Worm (Caenorhabditis elegans) whole organism, L4 larva: ENCODE results near the gene obr-3.
A peak's percentile ranks its signal among the peaks of the same experiment; 100 is the strongest.

Source experiments
- F10B5.3 ChIP-seq: sonication (generic microtip); optimal IDR thresholded peaks from 2 replicates; lab custom pipeline; 2016; ENCODE audit warnings: mild to moderate bottlenecking, missing genetic modification characterization, missing compliant biosample characterization
- F26F4.8 ChIP-seq: fragments of 200-800 bp; sonication (Bioruptor generic); conservative IDR thresholded peaks from 2 replicates; pipeline ENCODE4 v1.3.6; 2022; ENCODE audit warnings: missing genetic modification characterization, missing compliant biosample characterization
- F44E2.7 ChIP-seq: fragments of 200-800 bp; sonication (Bioruptor generic); IDR thresholded peaks from 2 replicates; pipeline ENCODE4 v2.1.2; 2022; ENCODE audit warnings: missing genetic modification characterization, missing compliant biosample characterization
- T20F7.1 ChIP-seq: fragments of 200-800 bp; sonication (Bioruptor generic); optimal IDR thresholded peaks from 2 replicates; lab custom pipeline; 2018; ENCODE audit warnings: mild to moderate bottlenecking, missing genetic modification characterization, missing compliant biosample characterization
- Y105C5A.15 ChIP-seq: fragments of 200-800 bp; sonication (Bioruptor generic); IDR thresholded peaks from 2 replicates; pipeline ENCODE4 v1.3.6; 2022; ENCODE audit warnings: missing genetic modification characterization, missing compliant biosample characterization
- Y5F2A.4 ChIP-seq: fragments of 200-800 bp; sonication (Bioruptor generic); optimal IDR thresholded peaks from 2 replicates; lab custom pipeline; 2018; ENCODE audit warnings: mild to moderate bottlenecking, missing genetic modification characterization, missing compliant biosample characterization
- Y75B8A.6 ChIP-seq: fragments of 200-800 bp; sonication (Bioruptor generic); IDR thresholded peaks from 2 replicates; pipeline ENCODE4 v1.3.6; 2022; ENCODE audit warnings: missing genetic modification reagents, missing genetic modification characterization, missing compliant biosample characterization
- ceh-20 ChIP-seq: fragments of 200-800 bp; sonication (Bioruptor generic); IDR thresholded peaks from 2 replicates; pipeline ENCODE4 v1.3.6; 2022; ENCODE audit warnings: missing genetic modification reagents, missing genetic modification characterization, missing compliant biosample characterization
- ceh-62 ChIP-seq: sonication (generic microtip); optimal IDR thresholded peaks from 2 replicates; lab custom pipeline; 2017; ENCODE audit warnings: missing biosample characterization, missing genetic modification characterization
- ces-1 ChIP-seq: fragments of 150-350 bp; sonication (generic microtip); optimal IDR thresholded peaks from 4 replicates; lab custom pipeline; 2014; ENCODE audit warnings: missing biosample characterization, missing genetic modification reagents, missing genetic modification characterization
- daf-12 ChIP-seq: fragments of 150-350 bp; optimal IDR thresholded peaks from 2 replicates; lab custom pipeline; 2014; ENCODE audit warnings: missing biosample characterization, missing genetic modification reagents, missing genetic modification characterization
- dmd-6 ChIP-seq: fragments of 200-800 bp; sonication (Bioruptor generic); IDR thresholded peaks from 2 replicates; pipeline ENCODE4 v1.3.6; 2022; ENCODE audit warnings: missing genetic modification reagents, missing genetic modification characterization, missing compliant biosample characterization
- dve-1 ChIP-seq: sonication (generic microtip); optimal IDR thresholded peaks from 2 replicates; lab custom pipeline; 2017; ENCODE audit warnings: antibody characterized with exemption, mild to moderate bottlenecking, missing genetic modification characterization, missing compliant biosample characterization; ENCODE audit not compliant: insufficient read depth
- gei-8 ChIP-seq: fragments of 200-800 bp; sonication (Bioruptor generic); optimal IDR thresholded peaks from 2 replicates; lab custom pipeline; 2018; ENCODE audit warnings: mild to moderate bottlenecking, missing genetic modification characterization, missing compliant biosample characterization
- lin-1 ChIP-seq: fragments of 200-800 bp; sonication (Bioruptor generic); IDR thresholded peaks from 2 replicates; pipeline ENCODE4 v1.3.6; 2022; ENCODE audit warnings: missing genetic modification reagents, missing genetic modification characterization, missing compliant biosample characterization
- lin-13 ChIP-seq: fragments of 150-350 bp; optimal IDR thresholded peaks from 2 replicates; lab custom pipeline; 2014; ENCODE audit warnings: missing biosample characterization, missing genetic modification reagents, missing genetic modification characterization
- madf-5 ChIP-seq, 2 experiments: fragments of 200-800 bp; sonication (Bioruptor generic); IDR thresholded peaks; 2 replicates each; pipeline ENCODE4 v1.3.6; 2022; ENCODE audit warnings: missing compliant biosample characterization in 2 of 2, missing genetic modification characterization in 2 of 2
- madf-9 ChIP-seq: fragments of 200-800 bp; sonication (Bioruptor generic); conservative IDR thresholded peaks from 2 replicates; pipeline ENCODE4 v1.3.6; 2022; ENCODE audit warnings: missing genetic modification reagents, missing genetic modification characterization, missing compliant biosample characterization
- mdl-1 ChIP-seq, 2 experiments: fragments of 150-350 bp in 1 of 2; sonication (generic microtip) in 1 of 2; optimal IDR thresholded peaks; 2 replicates each; lab custom pipeline; 2014 to 2017; ENCODE audit warnings: missing biosample characterization in 2 of 2, missing genetic modification characterization in 2 of 2
- mdt-29 ChIP-seq: fragments of 200-800 bp; sonication (Bioruptor generic); IDR thresholded peaks from 2 replicates; pipeline ENCODE4 v1.3.6; 2022; ENCODE audit warnings: missing genetic modification reagents, missing genetic modification characterization, missing compliant biosample characterization
- mxl-3 ChIP-seq: fragments of 200-800 bp; sonication (Bioruptor generic); optimal IDR thresholded peaks from 2 replicates; lab custom pipeline; 2018; ENCODE audit warnings: mild to moderate bottlenecking, missing genetic modification characterization, missing compliant biosample characterization
- nhr-10 ChIP-seq: fragments of 150-350 bp; optimal IDR thresholded peaks from 2 replicates; lab custom pipeline; 2014; ENCODE audit warnings: missing biosample characterization, missing genetic modification characterization
- nhr-102 ChIP-seq: sonication (generic microtip); optimal IDR thresholded peaks from 2 replicates; lab custom pipeline; 2016; ENCODE audit warnings: mild to moderate bottlenecking, missing genetic modification characterization, moderate library complexity, missing compliant biosample characterization
- nhr-237 ChIP-seq: sonication (generic microtip); optimal IDR thresholded peaks from 2 replicates; lab custom pipeline; 2017; ENCODE audit warnings: missing biosample characterization, missing genetic modification characterization
- nhr-25 ChIP-seq: sonication (generic microtip); optimal IDR thresholded peaks from 2 replicates; lab custom pipeline; 2017; ENCODE audit warnings: missing genetic modification characterization, mild to moderate bottlenecking, missing compliant biosample characterization, antibody characterized with exemption, moderate library complexity, borderline replicate concordance; ENCODE audit not compliant: insufficient read depth
- nhr-28 ChIP-seq: fragments of 150-350 bp; optimal IDR thresholded peaks from 2 replicates; lab custom pipeline; 2014; ENCODE audit warnings: missing biosample characterization, missing genetic modification characterization
- nhr-41 ChIP-seq: fragments of 200-800 bp; sonication (Bioruptor generic); IDR thresholded peaks from 2 replicates; pipeline ENCODE4 v1.3.6; 2022; ENCODE audit warnings: missing genetic modification reagents, missing genetic modification characterization, missing compliant biosample characterization
- nhr-48 ChIP-seq: sonication (generic microtip); optimal IDR thresholded peaks from 2 replicates; lab custom pipeline; 2016; ENCODE audit warnings: mild to moderate bottlenecking, missing genetic modification characterization, missing compliant biosample characterization
- php-3 ChIP-seq: fragments of 200-800 bp; sonication (Bioruptor generic); IDR thresholded peaks from 2 replicates; pipeline ENCODE4 v1.3.6; 2022; ENCODE audit warnings: missing genetic modification reagents, missing genetic modification characterization, missing compliant biosample characterization
- pqm-1 ChIP-seq: sonication (generic microtip); optimal IDR thresholded peaks from 2 replicates; lab custom pipeline; 2017; ENCODE audit warnings: missing biosample characterization, missing genetic modification characterization
- snpc-1.2 ChIP-seq: fragments of 200-800 bp; sonication (Bioruptor generic); IDR thresholded peaks from 2 replicates; pipeline ENCODE4 v1.3.6; 2022; ENCODE audit warnings: missing genetic modification reagents, missing genetic modification characterization, missing compliant biosample characterization
- spr-1 ChIP-seq: sonication (generic microtip); optimal IDR thresholded peaks from 2 replicates; lab custom pipeline; 2016; ENCODE audit warnings: mild to moderate bottlenecking, missing genetic modification characterization, missing compliant biosample characterization
- tag-97 ChIP-seq: fragments of 200-800 bp; sonication (Bioruptor generic); IDR thresholded peaks from 2 replicates; pipeline ENCODE4 v1.3.6; 2022; ENCODE audit warnings: missing genetic modification characterization, missing compliant biosample characterization
- tra-1 ChIP-seq: fragments of 200-800 bp; sonication (Bioruptor generic); IDR thresholded peaks from 2 replicates; pipeline ENCODE4 v1.3.6; 2022; ENCODE audit warnings: missing genetic modification reagents, missing genetic modification characterization, missing compliant biosample characterization
- unc-130 ChIP-seq: sonication (generic microtip); optimal IDR thresholded peaks from 2 replicates; lab custom pipeline; 2016; ENCODE audit warnings: missing genetic modification reagents, missing genetic modification characterization, missing compliant biosample characterization
- unc-62 ChIP-seq, 3 experiments: fragments of 150-350 bp in 1 of 3; sonication (generic microtip); optimal IDR thresholded peaks in 2 of 3; peaks in 1 of 3; 1 replicate in 1 of 3; 2 replicates in 2 of 3; lab custom pipeline; 2014 to 2017; ENCODE audit warnings: missing biosample characterization in 3 of 3, missing genetic modification characterization in 3 of 3, missing genetic modification reagents in 3 of 3, missing genotype in 1 of 3
- zfp-3 ChIP-seq: fragments of 200-800 bp; sonication (Bioruptor generic); conservative IDR thresholded peaks from 2 replicates; pipeline ENCODE4 v1.3.6; 2022; ENCODE audit warnings: missing genetic modification reagents, missing genetic modification characterization, missing compliant biosample characterization
- ztf-11 ChIP-seq: fragments of 150-350 bp; optimal IDR thresholded peaks from 2 replicates; lab custom pipeline; 2014; ENCODE audit warnings: missing biosample characterization, missing genetic modification characterization

Gene obr-3

ce11 chrX:13850359-13850758 lies 40.7 kb upstream of the obr-3 start:
- TF ChIP-seq dve-1 = peak; percentile 16
- TF ChIP-seq tag-97 = no peak
- TF ChIP-seq nhr-102 (tag; lab: Kevin White, UChicago) = no peak
- TF ChIP-seq dmd-6 = peak; percentile 72
- TF ChIP-seq pqm-1 (tag; lab: Kevin White, UChicago) = peak; percentile 41
- no peak for TF ChIP-seq ztf-11 (tag; lab: Kevin White, UChicago)
- peak; percentile 91 for TF ChIP-seq php-3
- TF ChIP-seq ceh-20 (GFP tag; lab: Robert Waterston, UW) = peak; percentile 91
- peak; percentile 95 for TF ChIP-seq tra-1
- no peak for TF ChIP-seq nhr-41
- no peak for TF ChIP-seq Y5F2A.4
- no peak for TF ChIP-seq lin-13
- TF ChIP-seq nhr-28 = peak; percentile 44
- TF ChIP-seq snpc-1.2 = no peak
- no peak for TF ChIP-seq T20F7.1 (GFP tag; lab: Kevin White, UChicago)
- TF ChIP-seq gei-8 (GFP tag; lab: Kevin White, UChicago) = no peak
- no peak for TF ChIP-seq spr-1 (tag; lab: Kevin White, UChicago)
- no peak for TF ChIP-seq ceh-62 (tag; lab: Kevin White, UChicago)
- no peak for TF ChIP-seq unc-130 (GFP tag; lab: Kevin White, UChicago)
- TF ChIP-seq daf-12 (tag; lab: Kevin White, UChicago) = no peak
- TF ChIP-seq zfp-3 (GFP tag; lab: Robert Waterston, UW) = no peak

ce11 chrX:13846024-13846423 lies 36.4 kb upstream of the obr-3 start:
- TF ChIP-seq nhr-28 = peak; percentile 29
- peak; percentile 90 for TF ChIP-seq mxl-3 (GFP tag; lab: Kevin White, UChicago)
- TF ChIP-seq nhr-48 (tag; lab: Kevin White, UChicago) = no peak
- TF ChIP-seq, all 104 proteins: peak for 2

- TF ChIP-seq Y75B8A.6 (GFP tag; lab: Robert Waterston, UW) (no peak), lin-1 (GFP tag; lab: Robert Waterston, UW) (no peak), T20F7.1 (GFP tag; lab: Kevin White, UChicago) (no peak), nhr-237 (tag; lab: Kevin White, UChicago) (no peak), madf-9 (GFP tag; lab: Robert Waterston, UW) (no peak), F26F4.8 (GFP tag; lab: Robert Waterston, UW) (no peak), ces-1 (GFP tag; lab: Kevin White, UChicago) (no peak), unc-62 (GFP tag; optimal IDR thresholded peaks at IDR 0.05 in 1 of 2; lab: Kevin White, UChicago) (no peak), unc-62 (tag; optimal IDR thresholded peaks at IDR 0.05; lab: Kevin White, UChicago) (no peak), Y105C5A.15 (no peak), madf-5 (GFP tag; IDR thresholded peaks at IDR 0.05; lab: Robert Waterston, UW) (no peak), lin-13 (no peak), F10B5.3 (no peak), tra-1 (no peak), nhr-25 (tag; lab: Kevin White, UChicago) (no peak), F44E2.7 (no peak), nhr-48 (tag; lab: Kevin White, UChicago) (no peak), mdl-1 (tag; optimal IDR thresholded peaks at IDR 0.05; lab: Kevin White, UChicago) (no peak), nhr-10 (tag; lab: Kevin White, UChicago) (no peak), mdt-29 (no peak)
Measured at ce11 chrX:13843676-13844075, 34.0 kb upstream of the obr-3 start, which contains the start of gene M03B6.5. TSS of gene M03B6.5 (plus strand) at chrX:13843976.
